Worm (Caenorhabditis elegans): ENCODE data around the gene R09H10.6.

R09H10.6 gene

ce11 chrIV:10578367-10578766 is 30.0 kb upstream of the R09H10.6 start, which contains the start of gene lgc-43:
Gene lgc-43, plus strand, starts transcription at chrIV:10578667.
- TF ChIP-seq elt-2 (tag; optimal IDR thresholded peaks at IDR 0.05): no peak
- peak; percentile 67 for TF ChIP-seq nhr-76 (tag; optimal IDR thresholded peaks at IDR 0.05)
- no peak for TF ChIP-seq pha-4 (tag; optimal IDR thresholded peaks at IDR 0.05)

DNA sequence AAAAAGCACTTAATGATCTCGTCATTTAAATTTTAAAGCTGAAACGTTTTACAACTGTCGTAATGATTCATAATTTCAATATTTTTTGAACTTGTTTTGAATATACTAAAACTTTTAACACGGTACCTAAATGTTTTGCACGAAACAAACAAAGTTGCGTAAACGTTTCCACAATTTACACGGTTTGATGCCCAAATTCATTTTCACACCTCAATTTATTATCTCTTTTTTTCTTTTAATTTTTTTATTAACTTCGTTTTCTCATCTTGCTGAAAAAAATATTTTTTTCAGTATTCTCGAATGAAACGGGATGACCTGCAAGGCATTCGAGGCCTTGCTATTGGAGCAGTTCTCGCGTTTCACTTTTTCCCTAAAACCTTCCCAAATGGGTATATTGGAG is 24.1 kb upstream of the R09H10.6 start, which contains the start of gene oac-8:
oac-8 (plus strand) TSS at position 301 of the 400 bp plus-strand sequence.
- no peak for TF ChIP-seq nhr-28 (tag; optimal IDR thresholded peaks at IDR 0.05)
- no peak for TF ChIP-seq tbx-2 (tag; optimal IDR thresholded peaks at IDR 0.05)
- no peak for TF ChIP-seq ZK546.5 (tag; optimal IDR thresholded peaks at IDR 0.05)
- no peak for TF ChIP-seq ceh-9 (tag; optimal IDR thresholded peaks at IDR 0.05)
- TF ChIP-seq mdl-1 (tag; optimal IDR thresholded peaks at IDR 0.05): no peak
- TF ChIP-seq nhr-237 (tag; optimal IDR thresholded peaks at IDR 0.05): no peak
- TF ChIP-seq nhr-67 (tag; optimal IDR thresholded peaks at IDR 0.05): no peak
- no peak for TF ChIP-seq jun-1 (tag; optimal IDR thresholded peaks at IDR 0.05)
- TF ChIP-seq elt-1 (tag; optimal IDR thresholded peaks at IDR 0.05): no peak
- no peak for TF ChIP-seq nhr-11 (tag; optimal IDR thresholded peaks at IDR 0.05)
- TF ChIP-seq R02D3.7 (tag; optimal IDR thresholded peaks at IDR 0.05): no peak
- TF ChIP-seq ama-1 (optimal IDR thresholded peaks at IDR 0.05): no peak
- no peak for TF ChIP-seq zag-1 (tag; optimal IDR thresholded peaks at IDR 0.05)
- no peak for TF ChIP-seq elt-2 (tag; optimal IDR thresholded peaks at IDR 0.05)
- no peak for TF ChIP-seq snpc-4 (tag; optimal IDR thresholded peaks at IDR 0.05)

DNA sequence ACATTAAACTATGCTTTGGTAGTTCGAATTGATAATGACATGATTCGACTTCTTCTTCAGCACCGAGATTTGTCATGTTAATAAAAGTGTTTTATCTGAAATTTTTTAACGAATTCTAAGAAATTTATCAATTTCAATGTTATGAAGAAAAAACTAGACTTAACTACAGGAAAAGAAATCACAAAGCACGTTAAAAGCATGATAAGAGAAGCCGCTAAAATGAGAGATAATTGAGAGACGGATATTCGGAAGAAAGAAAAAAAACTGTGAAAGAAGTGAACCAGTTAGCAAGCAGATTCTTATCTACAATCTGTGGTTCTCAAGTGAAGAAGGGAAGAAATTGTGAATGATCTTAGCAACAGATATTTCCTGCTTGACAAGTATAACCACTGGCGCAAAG is 19.3 kb upstream of the R09H10.6 start, which contains the start of gene C43F9.4:
C43F9.4 (minus strand) TSS at position 101 of the 400 bp plus-strand sequence.
- no peak for TF ChIP-seq pha-4 (tag; optimal IDR thresholded peaks at IDR 0.05)
- TF ChIP-seq nhr-11 (tag; optimal IDR thresholded peaks at IDR 0.05): no peak
- no peak for TF ChIP-seq zag-1 (tag; optimal IDR thresholded peaks at IDR 0.05)
- TF ChIP-seq aly-2 (tag; optimal IDR thresholded peaks at IDR 0.05): no peak
- no peak for TF ChIP-seq elt-1 (tag; optimal IDR thresholded peaks at IDR 0.05)
- TF ChIP-seq fos-1 (tag; optimal IDR thresholded peaks at IDR 0.05): no peak
- no peak for TF ChIP-seq lin-39 (tag; optimal IDR thresholded peaks at IDR 0.05)
- no peak for TF ChIP-seq fkh-2 (tag; optimal IDR thresholded peaks at IDR 0.05)
- no peak for TF ChIP-seq eor-1 (tag; optimal IDR thresholded peaks at IDR 0.05)
- TF ChIP-seq elt-3 (tag; optimal IDR thresholded peaks at IDR 0.05): no peak
- no peak for TF ChIP-seq unc-39 (tag; optimal IDR thresholded peaks at IDR 0.05)
- no peak for TF ChIP-seq ceh-9 (tag; optimal IDR thresholded peaks at IDR 0.05)
- no peak for TF ChIP-seq nhr-237 (tag; optimal IDR thresholded peaks at IDR 0.05)
- TF ChIP-seq ceh-82 (tag; optimal IDR thresholded peaks at IDR 0.05): no peak
- TF ChIP-seq nhr-25 (tag; optimal IDR thresholded peaks at IDR 0.05): no peak
- TF ChIP-seq daf-12 (tag; optimal IDR thresholded peaks at IDR 0.05): no peak
- no peak for TF ChIP-seq unc-62 (GFP tag; optimal IDR thresholded peaks at IDR 0.05)
- TF ChIP-seq lin-15B (tag; optimal IDR thresholded peaks at IDR 0.05): no peak
- TF ChIP-seq nhr-67 (tag; optimal IDR thresholded peaks at IDR 0.05): no peak
- TF ChIP-seq nhr-76 (tag; optimal IDR thresholded peaks at IDR 0.05): no peak

ce11 chrIV:10590649-10591048 is 17.7 kb upstream of the R09H10.6 start, which contains the start of the genes C43F9.5 and nkb-2:
Gene C43F9.5, minus strand, starts transcription at chrIV:10590749.
Gene nkb-2, plus strand, starts transcription at chrIV:10590925.
- TF ChIP-seq ceh-82 (tag; optimal IDR thresholded peaks at IDR 0.05) (no peak), ztf-4 (tag; optimal IDR thresholded peaks at IDR 0.05) (no peak), ama-1 (optimal IDR thresholded peaks at IDR 0.05) (no peak), nhr-28 (tag; optimal IDR thresholded peaks at IDR 0.05) (no peak), elt-2 (tag; optimal IDR thresholded peaks at IDR 0.05) (no peak)

ce11 chrIV:10593570-10593969 is 14.8 kb upstream of the R09H10.6 start, which contains the start of gene C43F9.7:
Gene C43F9.7, minus strand, starts transcription at chrIV:10593670.
- TF ChIP-seq egl-27 (tag; optimal IDR thresholded peaks at IDR 0.05) (no peak), ceh-28 (tag; optimal IDR thresholded peaks at IDR 0.05) (no peak), pha-4 (tag; optimal IDR thresholded peaks at IDR 0.05) (no peak), elt-2 (tag; optimal IDR thresholded peaks at IDR 0.05) (no peak), lin-39 (tag; optimal IDR thresholded peaks at IDR 0.05) (no peak), hmg-11 (tag; optimal IDR thresholded peaks at IDR 0.05) (no peak), nhr-11 (tag; optimal IDR thresholded peaks at IDR 0.05) (no peak)

DNA sequence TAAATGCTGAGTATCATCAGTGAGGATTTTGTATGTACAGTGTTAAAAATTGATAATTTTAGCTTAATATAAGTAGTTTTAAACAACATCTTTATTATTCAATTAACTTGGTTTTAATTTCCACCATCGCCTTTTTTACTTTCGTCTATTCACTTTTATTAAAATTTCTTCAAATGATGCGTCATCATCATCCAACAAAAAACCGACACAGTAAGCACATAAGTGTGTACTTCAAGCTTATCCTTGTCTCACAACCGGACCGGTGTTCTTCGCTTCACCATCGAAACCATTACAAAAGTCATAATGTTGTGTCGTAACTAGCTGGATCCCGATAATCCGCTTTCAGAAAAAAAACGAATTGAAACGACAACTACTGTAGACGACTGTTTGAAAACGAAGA is 11.9 kb upstream of the R09H10.6 start, which contains the start of gene C43F9.11:
C43F9.11 (plus strand) TSS at position 301 of the 400 bp plus-strand sequence.
- no peak for TF ChIP-seq nhr-76 (tag; optimal IDR thresholded peaks at IDR 0.05)
- no peak for TF ChIP-seq ZK546.5 (tag; optimal IDR thresholded peaks at IDR 0.05)
- TF ChIP-seq nhr-43 (tag; optimal IDR thresholded peaks at IDR 0.05; ENCODE audit: poor library complexity, severe bottlenecking): no peak
- no peak for TF ChIP-seq pha-4 (tag; optimal IDR thresholded peaks at IDR 0.05)
- no peak for TF ChIP-seq nhr-77 (tag; optimal IDR thresholded peaks at IDR 0.05)
- TF ChIP-seq nfya-1 (tag; optimal IDR thresholded peaks at IDR 0.05; ENCODE audit: insufficient read depth): no peak
- TF ChIP-seq ztf-11 (tag; optimal IDR thresholded peaks at IDR 0.05): no peak
- TF ChIP-seq R02D3.7 (tag; optimal IDR thresholded peaks at IDR 0.05): no peak
- no peak for TF ChIP-seq jun-1 (tag; optimal IDR thresholded peaks at IDR 0.05)
- no peak for TF ChIP-seq daf-12 (tag; optimal IDR thresholded peaks at IDR 0.05)
- no peak for TF ChIP-seq nhr-23 (tag; optimal IDR thresholded peaks at IDR 0.05)

Data from whole organism, L3 larva.